Fruit fly (Drosophila melanogaster) whole organism, larva: ENCODE data around the gene Nedd8.

ENCODE experiments used
- noc ChIP-seq: fragments of 200-800 bp; sonication (Bioruptor generic); optimal IDR thresholded peaks from 3 replicates; lab custom pipeline; 2019; ENCODE audit warnings: missing biosample characterization, mild to moderate bottlenecking, missing genetic modification characterization, moderate library complexity

The Nedd8 gene

DNA sequence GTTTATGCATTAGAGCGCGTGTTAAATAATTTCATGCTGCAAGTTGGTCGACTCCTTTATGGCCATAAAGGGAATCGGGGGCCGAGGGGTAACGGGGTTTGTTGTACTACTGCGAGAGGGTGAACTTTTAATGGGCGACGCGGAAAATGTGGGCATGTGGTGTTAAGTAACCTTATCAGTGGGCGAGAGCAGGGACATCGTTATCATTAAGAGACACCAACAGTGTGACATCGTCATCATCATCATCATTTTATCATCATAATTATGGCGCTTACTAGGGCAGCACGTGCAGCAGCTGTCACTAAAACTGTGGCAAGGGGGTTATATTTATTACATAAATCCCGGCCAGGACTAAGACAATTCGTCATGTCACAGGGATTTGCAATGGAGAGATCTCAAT, 26.2 kb downstream of the Nedd8 start:
- TF ChIP-seq noc (tag; lab: Kevin White, UChicago), result no peak

DNA sequence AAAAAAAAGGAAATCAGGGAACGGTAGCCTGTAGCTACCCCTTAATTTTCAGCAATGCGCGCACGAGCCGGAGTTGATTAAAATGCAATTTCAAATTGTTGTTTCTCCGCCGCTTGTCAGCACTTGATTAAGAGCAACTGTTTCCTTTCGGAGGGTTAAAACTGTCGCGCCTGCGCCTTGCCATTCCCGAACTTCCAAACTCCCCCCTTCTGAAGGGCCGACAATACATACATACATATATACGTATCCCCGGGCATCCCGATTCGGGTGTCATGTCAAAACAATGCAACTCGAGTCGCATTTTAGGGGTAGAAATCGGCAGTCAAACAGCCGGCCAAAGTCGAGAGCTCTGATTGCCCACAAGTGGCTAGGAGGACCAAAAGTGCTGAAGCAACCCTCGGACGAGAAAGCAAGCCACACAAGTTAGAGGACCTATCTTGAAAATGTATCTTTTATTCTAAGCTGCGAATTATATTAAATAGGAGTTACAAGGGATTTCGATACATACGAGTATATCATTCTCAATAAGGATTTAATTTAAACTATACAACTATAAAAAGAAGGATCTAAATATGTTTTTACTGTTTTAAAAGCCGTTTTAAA, 26.9 kb downstream of the Nedd8 start:
- no peak for TF ChIP-seq noc (tag; lab: Kevin White, UChicago)

- no peak for TF ChIP-seq noc (tag; lab: Kevin White, UChicago)
Observed at dm6 chr2L:18921246-18921645, 30.4 kb downstream of the Nedd8 start.

DNA sequence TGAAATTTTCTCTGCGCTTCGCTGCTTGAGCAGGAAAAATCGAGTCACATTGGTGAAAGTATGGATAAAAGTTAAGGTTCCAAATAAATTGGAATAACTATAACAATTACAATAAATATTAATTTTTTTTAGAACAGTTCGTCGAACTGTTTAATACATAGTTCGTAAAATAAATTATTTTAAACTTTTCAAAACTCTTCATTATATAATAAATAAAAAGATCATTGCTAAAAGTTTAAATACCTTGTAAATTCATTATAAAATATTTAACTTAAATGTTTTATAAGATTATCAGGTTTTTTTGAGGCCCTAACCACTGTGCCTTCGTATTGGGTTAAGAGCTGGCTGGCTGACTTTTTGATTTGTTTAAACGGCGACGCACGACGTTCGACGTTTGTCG, 32.2 kb downstream of the Nedd8 start:
- TF ChIP-seq noc (tag; lab: Kevin White, UChicago), result no peak

DNA sequence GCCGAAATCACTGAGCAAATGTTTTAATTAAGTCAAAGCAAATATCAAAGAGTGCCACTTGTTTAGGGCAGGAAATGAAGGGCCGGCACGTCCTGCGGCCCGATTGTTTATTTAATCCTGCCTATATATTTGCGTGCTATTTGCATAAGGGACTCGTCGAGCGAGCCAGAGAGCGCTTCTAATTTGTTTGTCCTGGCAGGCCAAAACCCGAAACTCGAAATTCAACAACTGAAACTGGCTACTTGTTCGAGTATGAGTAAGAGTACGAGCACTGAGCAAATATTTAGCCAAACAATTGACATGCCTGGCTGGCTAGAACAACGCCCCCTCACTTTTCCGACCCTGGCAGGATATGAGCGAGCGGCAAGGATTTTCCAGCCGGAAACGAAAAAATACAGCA, 34.1 kb downstream of the Nedd8 start:
- no peak for TF ChIP-seq noc (tag; lab: Kevin White, UChicago)

DNA sequence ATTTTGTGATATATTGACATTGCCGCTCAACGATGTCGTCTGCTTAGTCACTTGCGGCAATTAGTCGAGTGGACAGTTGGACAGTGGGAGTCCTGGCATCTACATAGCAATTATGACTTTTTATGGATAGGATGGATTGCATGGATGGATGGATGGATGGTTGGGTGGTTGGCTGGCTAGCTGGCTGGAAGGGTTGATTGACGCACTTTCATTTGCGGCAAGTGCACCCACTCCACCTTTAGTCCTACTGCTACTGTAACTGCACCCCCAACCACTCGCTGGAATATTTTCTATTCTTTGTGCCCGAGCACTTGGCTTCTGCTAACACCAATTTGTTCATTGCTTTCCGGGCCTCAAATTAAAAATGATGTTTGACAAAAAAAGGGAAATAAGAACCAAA, 36.8 kb downstream of the Nedd8 start:
- no peak for TF ChIP-seq noc (tag; lab: Kevin White, UChicago)

DNA sequence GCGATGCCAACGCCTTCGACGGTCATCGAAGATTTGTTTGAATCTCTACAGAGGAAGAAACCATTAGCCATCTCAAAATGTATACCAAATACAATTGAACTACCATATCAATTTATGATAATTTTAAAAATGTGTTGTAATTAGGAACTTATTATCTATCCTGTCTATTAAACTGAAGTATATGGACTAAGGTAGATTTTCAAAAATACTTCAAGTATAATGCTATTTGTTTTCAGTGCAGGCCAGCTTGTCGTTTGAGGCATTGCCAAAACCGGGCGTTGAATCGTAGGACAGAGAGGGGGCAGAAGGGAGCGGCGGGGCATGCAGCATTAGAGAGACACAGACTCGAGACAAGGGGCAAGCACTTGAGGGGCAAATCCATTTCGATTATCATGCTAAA, 44.1 kb downstream of the Nedd8 start:
- no peak for TF ChIP-seq noc (tag; lab: Kevin White, UChicago)

dm6 chr2L:18906615-18907014, 45.0 kb downstream of the Nedd8 start:
- no peak for TF ChIP-seq noc (tag; lab: Kevin White, UChicago)
